Fruit fly (Drosophila melanogaster) whole organism, prepupa: ENCODE data around the gene CG12009.

Experiments
- CG10631 ChIP-seq: fragments of 200-800 bp; sonication (Bioruptor generic); optimal IDR thresholded peaks from 2 replicates; lab custom pipeline; 2016; ENCODE audit warnings: missing biosample characterization, missing genetic modification characterization
- CG10669 ChIP-seq: fragments of 200-800 bp; sonication (Bioruptor generic); optimal IDR thresholded peaks from 3 replicates; lab custom pipeline; 2018; ENCODE audit warnings: missing biosample characterization, mild to moderate bottlenecking, missing genetic modification characterization, moderate library complexity
- CG11294 ChIP-seq: fragments of 200-800 bp; sonication (Bioruptor generic); IDR thresholded peaks from 2 replicates; pipeline ENCODE4 v1.3.6; 2022; ENCODE audit warnings: missing biosample characterization, missing genetic modification characterization
- CG11762 ChIP-seq: fragments of 200-800 bp; sonication (Bioruptor generic); optimal IDR thresholded peaks from 3 replicates; lab custom pipeline; 2016; ENCODE audit warnings: missing biosample characterization, missing genetic modification characterization; ENCODE audit not compliant: insufficient read depth
- CG11902 ChIP-seq: fragments of 200-800 bp; sonication (Bioruptor generic); optimal IDR thresholded peaks from 3 replicates; lab custom pipeline; 2016; ENCODE audit warnings: missing biosample characterization, missing genetic modification characterization
- CG15336 ChIP-seq: fragments of 200-800 bp; sonication (Bioruptor generic); IDR thresholded peaks from 2 replicates; pipeline ENCODE4 v1.3.6; 2022; ENCODE audit warnings: missing biosample characterization, missing genetic modification characterization
- CG1621 ChIP-seq: fragments of 200-800 bp; sonication (Bioruptor generic); optimal IDR thresholded peaks from 3 replicates; lab custom pipeline; 2018; ENCODE audit warnings: missing biosample characterization, mild to moderate bottlenecking, missing genetic modification characterization
- CG16779 ChIP-seq: fragments of 200-800 bp; sonication (Bioruptor generic); optimal IDR thresholded peaks from 3 replicates; lab custom pipeline; 2017; ENCODE audit warnings: missing biosample characterization, mild to moderate bottlenecking, missing genetic modification characterization
- CG3032 ChIP-seq: fragments of 200-800 bp; optimal IDR thresholded peaks from 2 replicates; lab custom pipeline; 2019; ENCODE audit warnings: missing biosample characterization, mild to moderate bottlenecking, missing genetic modification characterization, moderate library complexity
- CG31627 ChIP-seq: fragments of 200-800 bp; sonication (Bioruptor generic); optimal IDR thresholded peaks from 3 replicates; lab custom pipeline; 2016; ENCODE audit warnings: missing biosample characterization, missing genetic modification characterization
- CG3919 ChIP-seq: fragments of 200-800 bp; sonication (Bioruptor generic); optimal IDR thresholded peaks from 3 replicates; lab custom pipeline; 2016; ENCODE audit warnings: missing biosample characterization, missing genetic modification characterization
- CG6163 ChIP-seq: fragments of 200-800 bp; sonication (Bioruptor generic); IDR thresholded peaks from 3 replicates; pipeline ENCODE4 v1.3.6; 2022; ENCODE audit warnings: missing biosample characterization, missing genetic modification characterization
- CG6276 ChIP-seq: fragments of 200-800 bp; sonication (Bioruptor generic); optimal IDR thresholded peaks from 2 replicates; lab custom pipeline; 2017; ENCODE audit warnings: missing biosample characterization, mild to moderate bottlenecking, missing genetic modification characterization
- CG6808 ChIP-seq: fragments of 200-800 bp; sonication (Bioruptor generic); optimal IDR thresholded peaks from 3 replicates; lab custom pipeline; 2017; ENCODE audit warnings: missing biosample characterization, missing genetic modification characterization, mild to moderate bottlenecking, moderate library complexity, missing genetic modification reagents
- CG7368 ChIP-seq: fragments of 200-800 bp; sonication (Bioruptor generic); optimal IDR thresholded peaks from 3 replicates; lab custom pipeline; 2016; ENCODE audit warnings: missing biosample characterization, missing genetic modification characterization
- CG8319 ChIP-seq: fragments of 200-800 bp; sonication (Bioruptor generic); optimal IDR thresholded peaks from 3 replicates; lab custom pipeline; 2016; ENCODE audit warnings: missing biosample characterization, missing genetic modification characterization
- CG8632 ChIP-seq: fragments of 200-800 bp; sonication (Bioruptor generic); optimal IDR thresholded peaks from 3 replicates; lab custom pipeline; 2016; ENCODE audit warnings: missing biosample characterization, missing genetic modification characterization
- CG9139 ChIP-seq: fragments of 200-800 bp; sonication (Bioruptor generic); optimal IDR thresholded peaks from 3 replicates; lab custom pipeline; 2017; ENCODE audit warnings: missing biosample characterization, mild to moderate bottlenecking, missing genetic modification characterization
- Eip75B ChIP-seq: fragments of 200-800 bp; sonication (Bioruptor generic); optimal IDR thresholded peaks from 3 replicates; lab custom pipeline; 2016; ENCODE audit warnings: missing biosample characterization, missing genetic modification characterization
- Eip78C ChIP-seq: fragments of 200-800 bp; sonication (Bioruptor generic); peaks from one replicate; lab custom pipeline; 2016; ENCODE audit warnings: missing biosample characterization, missing genetic modification characterization
- Eip93F ChIP-seq: fragments of 200-800 bp; sonication (Bioruptor generic); optimal IDR thresholded peaks from 2 replicates; lab custom pipeline; 2016; ENCODE audit warnings: missing biosample characterization, mild to moderate bottlenecking, missing genetic modification characterization
- Ets21C ChIP-seq: fragments of 200-800 bp; sonication (Bioruptor generic); optimal IDR thresholded peaks from 3 replicates; lab custom pipeline; 2016; ENCODE audit warnings: missing biosample characterization, missing genetic modification characterization
- Ets96B ChIP-seq: fragments of 200-800 bp; optimal IDR thresholded peaks from 2 replicates; lab custom pipeline; 2019; ENCODE audit warnings: missing biosample characterization, mild to moderate bottlenecking, missing genetic modification characterization, moderate library complexity
- Gug ChIP-seq: fragments of 200-800 bp; sonication (Bioruptor generic); IDR thresholded peaks from 2 replicates; pipeline ENCODE4 v1.3.6; 2022; ENCODE audit warnings: missing biosample characterization, missing genetic modification characterization
- Hr39 ChIP-seq: fragments of 200-800 bp; sonication (Bioruptor generic); optimal IDR thresholded peaks from 2 replicates; lab custom pipeline; 2016; ENCODE audit warnings: missing biosample characterization, missing genetic modification characterization
- Met ChIP-seq: fragments of 200-800 bp; sonication (Bioruptor generic); optimal IDR thresholded peaks from 3 replicates; lab custom pipeline; 2016; ENCODE audit warnings: missing biosample characterization, missing genetic modification characterization
- OdsH ChIP-seq: fragments of 200-800 bp; sonication (Bioruptor generic); optimal IDR thresholded peaks from 3 replicates; lab custom pipeline; 2016; ENCODE audit warnings: missing biosample characterization, missing genetic modification characterization
- Smox ChIP-seq: fragments of 200-800 bp; sonication (Bioruptor generic); optimal IDR thresholded peaks from 3 replicates; lab custom pipeline; 2016; ENCODE audit warnings: missing biosample characterization, missing genetic modification characterization
- Sox14 ChIP-seq: fragments of 200-800 bp; sonication (Bioruptor generic); optimal IDR thresholded peaks from 3 replicates; lab custom pipeline; 2016; ENCODE audit warnings: missing biosample characterization, missing genetic modification characterization
- Sox15 ChIP-seq: fragments of 200-800 bp; sonication (Bioruptor generic); optimal IDR thresholded peaks from 3 replicates; lab custom pipeline; 2016; ENCODE audit warnings: missing biosample characterization, missing genetic modification characterization
- achi ChIP-seq: fragments of 200-800 bp; sonication (Bioruptor generic); optimal IDR thresholded peaks from 3 replicates; lab custom pipeline; 2016; ENCODE audit warnings: missing biosample characterization, missing genetic modification characterization
- cyc ChIP-seq: fragments of 200-800 bp; sonication (Bioruptor generic); optimal IDR thresholded peaks from 3 replicates; lab custom pipeline; 2016; ENCODE audit warnings: missing biosample characterization, missing genetic modification characterization
- dac ChIP-seq: fragments of 200-800 bp; sonication (Bioruptor generic); optimal IDR thresholded peaks from 2 replicates; lab custom pipeline; 2017; ENCODE audit warnings: missing biosample characterization, mild to moderate bottlenecking, missing genetic modification characterization
- dsx ChIP-seq: fragments of 200-800 bp; optimal IDR thresholded peaks from 3 replicates; lab custom pipeline; 2019; ENCODE audit warnings: missing biosample characterization, mild to moderate bottlenecking, missing genetic modification characterization, moderate library complexity; ENCODE audit not compliant: poor library complexity, severe bottlenecking
- eg ChIP-seq: fragments of 200-800 bp; sonication (Bioruptor generic); IDR thresholded peaks from 3 replicates; pipeline ENCODE4 v1.3.6; 2022; ENCODE audit warnings: missing biosample characterization, missing genetic modification characterization
- esn ChIP-seq: fragments of 200-800 bp; sonication (Bioruptor generic); optimal IDR thresholded peaks from 2 replicates; lab custom pipeline; 2016; ENCODE audit warnings: missing biosample characterization, mild to moderate bottlenecking, missing genetic modification characterization, moderate library complexity
- fd59A ChIP-seq: fragments of 200-800 bp; sonication (Bioruptor generic); optimal IDR thresholded peaks from 2 replicates; lab custom pipeline; 2017; ENCODE audit warnings: missing biosample characterization, mild to moderate bottlenecking, missing genetic modification characterization, missing genetic modification reagents
- fd85E ChIP-seq: fragments of 200-800 bp; sonication (Bioruptor generic); optimal IDR thresholded peaks from 3 replicates; lab custom pipeline; 2016; ENCODE audit warnings: missing biosample characterization, missing genetic modification characterization
- fkh ChIP-seq: fragments of 200-800 bp; sonication (Bioruptor generic); optimal IDR thresholded peaks from 3 replicates; lab custom pipeline; 2017; ENCODE audit warnings: missing biosample characterization, mild to moderate bottlenecking, missing genetic modification characterization, moderate library complexity
- lz ChIP-seq: fragments of 200-800 bp; sonication (Bioruptor generic); optimal IDR thresholded peaks from 3 replicates; lab custom pipeline; 2016; ENCODE audit warnings: missing biosample characterization, missing genetic modification characterization
- ss ChIP-seq, 2 experiments: fragments of 200-800 bp; sonication (Bioruptor generic); optimal IDR thresholded peaks; 2 replicates in 1 of 2; 3 replicates in 1 of 2; lab custom pipeline; 2017 to 2018; ENCODE audit warnings: mild to moderate bottlenecking in 2 of 2, missing biosample characterization in 2 of 2, missing genetic modification characterization in 2 of 2, moderate library complexity in 1 of 2
- svp ChIP-seq: fragments of 200-800 bp; sonication (Bioruptor generic); peaks from one replicate; lab custom pipeline; 2016; ENCODE audit warnings: missing biosample characterization, missing genetic modification characterization
- topi ChIP-seq: fragments of 200-800 bp; sonication (Bioruptor generic); optimal IDR thresholded peaks from 3 replicates; lab custom pipeline; 2016; ENCODE audit warnings: missing biosample characterization, missing genetic modification characterization

The CG12009 gene

DNA sequence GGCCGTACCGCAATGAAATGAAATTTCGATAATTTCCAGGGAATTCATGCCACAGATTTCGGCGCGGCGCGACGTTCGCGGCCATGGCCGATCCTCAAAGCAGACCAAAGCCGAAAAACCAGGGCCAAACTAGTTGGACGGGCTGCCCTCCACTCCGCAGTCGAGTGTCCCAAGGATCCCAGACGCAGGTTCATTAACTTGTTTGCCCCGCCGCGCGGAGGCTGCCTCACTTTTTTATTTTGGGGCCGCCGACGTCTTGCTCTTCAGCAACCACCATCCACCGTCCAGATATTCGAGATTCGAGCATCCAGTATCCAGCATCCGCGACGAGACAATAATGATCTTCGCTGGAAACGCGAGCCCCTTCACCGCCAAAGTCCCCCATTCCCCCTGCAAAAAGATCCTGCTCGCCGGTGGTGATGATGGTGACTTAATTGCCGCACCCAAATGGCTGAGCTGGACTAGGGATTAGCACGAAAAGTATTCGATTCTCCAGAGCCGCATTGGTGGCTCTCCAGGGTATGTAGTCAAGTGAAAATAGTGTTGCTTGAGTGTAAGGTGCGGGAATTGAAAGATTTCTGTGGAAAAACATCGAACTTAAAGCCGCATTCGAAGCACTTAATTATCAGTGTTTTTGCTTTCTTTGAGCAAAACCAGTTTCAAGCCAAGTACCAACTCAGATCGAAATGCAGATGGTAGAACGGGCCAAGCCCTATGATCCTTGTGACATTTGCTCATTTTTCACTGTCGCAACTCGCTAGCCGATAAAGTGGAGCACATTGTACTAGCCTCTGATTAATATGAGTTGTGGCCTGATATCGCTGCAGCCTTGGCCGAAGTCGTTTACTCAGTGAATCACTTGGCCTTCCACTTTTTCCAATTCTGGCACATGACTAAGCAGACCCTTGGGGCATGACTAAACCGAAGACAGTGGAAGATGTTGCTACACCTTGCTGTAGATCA, 48.9 kb upstream of the CG12009 start (continued):
- TF ChIP-seq fd59A (GFP tag; lab: Kevin White, UChicago) (peak; percentile 18), ss (GFP tag; optimal IDR thresholded peaks at IDR 0.05; lab: Kevin White, UChicago) (peak; percentile 39 to 77), CG3032 (tag; lab: Kevin White, UChicago) (no peak), CG3919 (no peak), CG8319 (GFP tag; lab: Kevin White, UChicago) (peak; percentile 16), CG7368 (GFP tag; lab: Kevin White, UChicago) (no peak), CG10669 (GFP tag; lab: Kevin White, UChicago) (no peak), cyc (no peak), dsx (GFP tag; lab: Kevin White, UChicago) (peak; percentile 41), Eip75B (peak; percentile 11), lz (GFP tag; lab: Kevin White, UChicago) (peak; percentile 36), fd85E (no peak), Ets96B (tag; lab: Kevin White, UChicago) (no peak), CG11294 (GFP tag; lab: Robert Waterston, UW) (no peak), CG11902 (no peak), OdsH (peak; percentile 32)
- TF ChIP-seq, all 60 proteins: peak for 25

DNA sequence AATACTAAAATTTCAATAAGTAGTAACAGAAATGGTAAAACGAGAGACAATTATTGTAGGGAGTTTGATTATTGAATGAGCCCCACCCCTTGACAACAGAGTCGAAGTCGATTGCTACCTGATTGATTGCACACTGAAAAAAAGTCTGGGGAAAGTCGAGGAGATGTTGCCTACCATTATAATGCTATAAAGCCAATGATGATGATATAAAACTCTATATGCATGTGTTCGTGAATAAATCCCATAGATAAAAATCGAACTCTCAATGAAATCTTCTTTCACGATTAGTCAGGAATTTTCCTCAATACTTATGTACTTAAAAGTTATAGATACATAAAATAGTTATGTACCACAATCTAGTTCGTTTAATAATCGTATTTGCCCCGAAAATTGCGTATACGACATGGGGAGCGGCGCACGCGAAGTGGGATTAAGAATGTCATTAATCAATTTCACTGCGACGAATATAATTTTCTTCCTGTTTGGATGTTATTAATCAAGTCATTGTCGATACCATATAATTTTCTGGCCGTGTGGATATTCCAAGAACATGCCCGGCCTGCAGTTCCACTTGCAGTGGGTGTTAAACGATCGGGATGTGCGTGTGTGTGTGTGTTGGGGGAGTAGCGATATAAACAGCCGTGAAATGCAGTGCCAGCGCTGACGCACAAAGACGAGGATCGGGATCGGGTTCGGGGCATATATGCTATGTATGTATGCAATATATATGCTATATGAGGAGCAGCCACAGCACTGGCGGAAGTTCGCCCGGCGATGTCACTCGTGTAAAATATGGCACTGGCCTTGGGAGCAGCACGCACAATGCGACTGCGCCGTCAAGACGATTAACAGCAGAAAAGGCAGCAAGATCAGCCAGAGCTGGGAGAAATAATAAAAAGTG, 46.8 kb upstream of the CG12009 start, which contains the start of gene CG12078:
CG12078 (minus strand) TSS at position 51 of the 901 bp plus-strand sequence.
- TF ChIP-seq esn (GFP tag; lab: Kevin White, UChicago), result peak; percentile 46
- TF ChIP-seq CG8632, result no peak
- TF ChIP-seq Ets21C, result no peak
- 0 out of 3 replicates have a peak, but pooled peaks have one; percentile 32 for TF ChIP-seq CG6163 (GFP tag; lab: Robert Waterston, UW)
- TF ChIP-seq CG9139 (GFP tag; lab: Kevin White, UChicago), result no peak
- TF ChIP-seq Met (GFP tag; lab: Kevin White, UChicago), result peak; percentile 37
- no peak for TF ChIP-seq ss (GFP tag; optimal IDR thresholded peaks at IDR 0.05; lab: Kevin White, UChicago)
- TF ChIP-seq Eip78C (GFP tag; lab: Kevin White, UChicago), result peak; percentile 74
- TF ChIP-seq CG3032 (tag; lab: Kevin White, UChicago), result peak; percentile 13
- TF ChIP-seq eg (GFP tag; lab: Robert Waterston, UW), result no peak
- TF ChIP-seq CG1621 (tag; lab: Kevin White, UChicago), result no peak
- peak; percentile 28 for TF ChIP-seq cyc
- TF ChIP-seq Eip75B, result no peak
- TF ChIP-seq CG3919, result no peak
- TF ChIP-seq Smox, result peak; percentile 23
- TF ChIP-seq fd59A (GFP tag; lab: Kevin White, UChicago), result peak; percentile 13
- peak; percentile 65 for TF ChIP-seq svp (GFP tag; lab: Kevin White, UChicago)
- peak; percentile 9 for TF ChIP-seq lz (GFP tag; lab: Kevin White, UChicago)
- TF ChIP-seq Sox14 (GFP tag; lab: Kevin White, UChicago), result no peak
- peak; percentile 41 for TF ChIP-seq topi
- peak; percentile 3 for TF ChIP-seq CG31627 (GFP tag; lab: Kevin White, UChicago)

DNA sequence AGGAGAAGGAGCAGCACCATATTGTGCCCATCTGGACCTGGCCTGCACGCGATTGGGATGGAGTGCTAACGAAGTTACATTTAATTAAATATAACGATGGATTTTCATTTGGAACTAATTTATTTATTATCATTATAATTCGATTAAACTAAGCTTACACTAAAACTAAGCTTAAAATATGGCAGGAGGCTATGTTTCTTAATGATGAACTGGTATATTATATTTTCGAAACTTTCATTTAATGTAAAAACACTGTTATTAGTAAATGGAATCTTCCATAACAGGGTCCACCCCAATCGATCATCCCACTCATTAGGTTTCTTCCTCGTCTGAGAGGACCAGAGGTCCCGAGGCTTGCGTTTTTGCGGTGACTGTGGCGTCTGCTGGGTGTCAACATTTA, 46.1 kb upstream of the CG12009 start:
- TF ChIP-seq dsx (GFP tag; lab: Kevin White, UChicago) (peak; percentile 91), CG10631 (peak; percentile 88), Gug (GFP tag; lab: Robert Waterston, UW) (peak; percentile 56), fd85E (no peak), fkh (no peak), svp (GFP tag; lab: Kevin White, UChicago) (peak; percentile 93), Ets21C (peak; percentile 67), achi (GFP tag; lab: Kevin White, UChicago) (peak; percentile 87), Ets96B (tag; lab: Kevin White, UChicago) (peak; percentile 92), Hr39 (GFP tag; lab: Kevin White, UChicago) (peak; percentile 78), CG6276 (GFP tag; lab: Kevin White, UChicago) (no peak), Met (GFP tag; lab: Kevin White, UChicago) (peak; percentile 92), eg (GFP tag; lab: Robert Waterston, UW) (no peak), CG16779 (peak; percentile 86), CG15336 (GFP tag; lab: Robert Waterston, UW) (peak; percentile 67), CG10669 (GFP tag; lab: Kevin White, UChicago) (peak; percentile 88), Sox15 (GFP tag; lab: Kevin White, UChicago) (peak; percentile 77), dac (GFP tag; lab: Kevin White, UChicago) (no peak), CG11762 (GFP tag; lab: Kevin White, UChicago) (peak; percentile 79), CG6808 (GFP tag; lab: Kevin White, UChicago) (peak; percentile 91), CG8632 (peak; percentile 92), Eip93F (peak; percentile 85)
